Worm (Caenorhabditis elegans) whole organism, young adult: ENCODE data around the gene T24D8.6.

ENCODE experiments used
- F39B2.1 ChIP-seq: fragments of 200-800 bp; sonication (Bioruptor generic); IDR thresholded peaks from 2 replicates; pipeline ENCODE4 v1.3.6; 2022; ENCODE audit warnings: missing genetic modification reagents, missing genetic modification characterization, missing compliant biosample characterization
- F57A8.1 ChIP-seq: fragments of 200-800 bp; sonication (Bioruptor generic); optimal IDR thresholded peaks from 2 replicates; lab custom pipeline; 2018; ENCODE audit warnings: mild to moderate bottlenecking, missing genetic modification characterization, moderate library complexity, missing compliant biosample characterization
- K12H6.12 ChIP-seq: fragments of 200-800 bp; sonication (Bioruptor generic); optimal IDR thresholded peaks from 2 replicates; lab custom pipeline; 2018; ENCODE audit warnings: mild to moderate bottlenecking, missing genetic modification characterization, missing compliant biosample characterization
- Y53F4B.3 ChIP-seq: fragments of 200-800 bp; sonication (Bioruptor generic); IDR thresholded peaks from 2 replicates; pipeline ENCODE4 v1.3.6; 2022; ENCODE audit warnings: missing genetic modification reagents, missing genetic modification characterization, missing compliant biosample characterization
- aptf-3 ChIP-seq: fragments of 200-800 bp; sonication (Bioruptor generic); IDR thresholded peaks from 2 replicates; pipeline ENCODE4 v1.3.6; 2022; ENCODE audit warnings: missing genetic modification characterization, missing compliant biosample characterization
- athp-1 ChIP-seq: sonication (generic microtip); optimal IDR thresholded peaks from 2 replicates; lab custom pipeline; 2017; ENCODE audit warnings: mild to moderate bottlenecking, missing genetic modification characterization, missing compliant biosample characterization
- attf-6 ChIP-seq: fragments of 200-800 bp; sonication (Bioruptor generic); IDR thresholded peaks from 2 replicates; pipeline ENCODE4 v1.3.6; 2022; ENCODE audit warnings: missing genetic modification reagents, missing genetic modification characterization, missing compliant biosample characterization
- bed-2 ChIP-seq: fragments of 200-800 bp; sonication (Bioruptor generic); IDR thresholded peaks from 2 replicates; pipeline ENCODE4 v1.3.6; 2022; ENCODE audit warnings: missing genetic modification reagents, missing genetic modification characterization, missing compliant biosample characterization
- cebp-2 ChIP-seq: fragments of 200-800 bp; sonication (Bioruptor generic); IDR thresholded peaks from 2 replicates; pipeline ENCODE4 v1.3.6; 2022; ENCODE audit warnings: missing genetic modification characterization, missing compliant biosample characterization
- ceh-100 ChIP-seq: fragments of 200-800 bp; sonication (Bioruptor generic); IDR thresholded peaks from 2 replicates; pipeline ENCODE4 v1.3.6; 2022; ENCODE audit warnings: missing genetic modification reagents, missing genetic modification characterization, missing compliant biosample characterization
- ceh-27 ChIP-seq: fragments of 200-800 bp; sonication (Bioruptor generic); optimal IDR thresholded peaks from 2 replicates; lab custom pipeline; 2018; ENCODE audit warnings: mild to moderate bottlenecking, missing genetic modification characterization, moderate library complexity, missing compliant biosample characterization
- ceh-79 ChIP-seq: sonication (generic microtip); optimal IDR thresholded peaks from 2 replicates; lab custom pipeline; 2017; ENCODE audit warnings: mild to moderate bottlenecking, missing genetic modification characterization, missing compliant biosample characterization
- die-1 ChIP-seq: sonication (generic microtip); optimal IDR thresholded peaks from 2 replicates; lab custom pipeline; 2016; ENCODE audit warnings: missing genotype, mild to moderate bottlenecking, missing genetic modification characterization, missing compliant biosample characterization
- dox-1 ChIP-seq: fragments of 200-800 bp; sonication (Bioruptor generic); IDR thresholded peaks from 2 replicates; pipeline ENCODE4 v1.3.6; 2022; ENCODE audit warnings: missing genetic modification reagents, missing genetic modification characterization, missing compliant biosample characterization
- dpl-1 ChIP-seq: fragments of 150-350 bp; optimal IDR thresholded peaks from 2 replicates; lab custom pipeline; 2014; ENCODE audit warnings: missing biosample characterization, missing genetic modification reagents, missing genetic modification characterization
- efl-1 ChIP-seq: fragments of 150-350 bp; optimal IDR thresholded peaks from 2 replicates; lab custom pipeline; 2014; ENCODE audit warnings: missing biosample characterization, missing genetic modification reagents, missing genetic modification characterization
- ets-4 ChIP-seq: fragments of 200-800 bp; sonication (Bioruptor generic); optimal IDR thresholded peaks from 2 replicates; lab custom pipeline; 2018; ENCODE audit warnings: mild to moderate bottlenecking, missing genetic modification characterization, missing compliant biosample characterization
- fkh-3 ChIP-seq: sonication (generic microtip); optimal IDR thresholded peaks from 2 replicates; lab custom pipeline; 2016; ENCODE audit warnings: mild to moderate bottlenecking, missing genetic modification characterization, missing compliant biosample characterization
- gei-17 ChIP-seq: fragments of 200-800 bp; sonication (Bioruptor generic); optimal IDR thresholded peaks from 2 replicates; lab custom pipeline; 2018; ENCODE audit warnings: mild to moderate bottlenecking, missing genetic modification characterization, missing compliant biosample characterization
- hlh-12 ChIP-seq: sonication (generic microtip); optimal IDR thresholded peaks from 2 replicates; lab custom pipeline; 2016; ENCODE audit warnings: missing genetic modification characterization, missing compliant biosample characterization
- hsf-1 ChIP-seq: fragments of 200-800 bp; sonication (Bioruptor generic); IDR thresholded peaks from 2 replicates; pipeline ENCODE4 v1.3.6; 2022; ENCODE audit warnings: missing genetic modification reagents, missing genetic modification characterization, missing compliant biosample characterization
- lin-26 ChIP-seq: fragments of 200-800 bp; sonication (Bioruptor generic); IDR thresholded peaks from 2 replicates; pipeline ENCODE4 v1.3.6; 2022; ENCODE audit warnings: missing genetic modification reagents, missing genetic modification characterization, missing compliant biosample characterization
- lsl-1 ChIP-seq: fragments of 200-800 bp; sonication (Bioruptor generic); optimal IDR thresholded peaks from 2 replicates; lab custom pipeline; 2018; ENCODE audit warnings: mild to moderate bottlenecking, missing genetic modification characterization, moderate library complexity, missing compliant biosample characterization
- mcd-1 ChIP-seq: fragments of 200-800 bp; sonication (Bioruptor generic); IDR thresholded peaks from 2 replicates; pipeline ENCODE4 v1.3.6; 2022; ENCODE audit warnings: missing genetic modification reagents, missing genetic modification characterization, missing compliant biosample characterization
- mes-4 ChIP-seq: sonication (generic microtip); optimal IDR thresholded peaks from 2 replicates; lab custom pipeline; 2016; ENCODE audit warnings: missing genotype, missing genetic modification characterization, missing compliant biosample characterization
- mxl-1 ChIP-seq: sonication (generic microtip); optimal IDR thresholded peaks from 2 replicates; lab custom pipeline; 2016; ENCODE audit warnings: missing genetic modification characterization, missing compliant biosample characterization
- nfya-1 ChIP-seq: sonication (generic microtip); optimal IDR thresholded peaks from 2 replicates; lab custom pipeline; 2017; ENCODE audit warnings: antibody characterized with exemption, missing compliant biosample characterization, missing genetic modification characterization, borderline replicate concordance; ENCODE audit not compliant: insufficient read depth
- nhr-80 ChIP-seq: sonication (generic microtip); optimal IDR thresholded peaks from 2 replicates; lab custom pipeline; 2016; ENCODE audit warnings: missing genetic modification characterization, missing compliant biosample characterization
- nhr-90 ChIP-seq: sonication (generic microtip); optimal IDR thresholded peaks from 2 replicates; lab custom pipeline; 2016; ENCODE audit warnings: missing genotype, mild to moderate bottlenecking, missing genetic modification characterization, missing compliant biosample characterization
- rpc-1 ChIP-seq, 2 experiments: fragments of 150-350 bp in 1 of 2; sonication (generic microtip) in 1 of 2; optimal IDR thresholded peaks; 2 replicates each; lab custom pipeline; 2014 to 2018; ENCODE audit warnings: missing biosample characterization in 1 of 2, missing genetic modification characterization in 1 of 2, missing genetic modification reagents in 1 of 2, missing genotype in 1 of 2
- snpc-1.3 ChIP-seq: sonication (generic microtip); optimal IDR thresholded peaks from 2 replicates; lab custom pipeline; 2017; ENCODE audit warnings: missing genetic modification characterization, mild to moderate bottlenecking, missing compliant biosample characterization, antibody characterized with exemption, moderate library complexity, missing genotype, missing genetic modification reagents; ENCODE audit not compliant: insufficient read depth
- sptf-2 ChIP-seq: fragments of 200-800 bp; sonication (Bioruptor generic); optimal IDR thresholded peaks from 2 replicates; lab custom pipeline; 2018; ENCODE audit warnings: mild to moderate bottlenecking, missing genetic modification characterization, missing compliant biosample characterization
- tbx-9 ChIP-seq: sonication (generic microtip); optimal IDR thresholded peaks from 2 replicates; lab custom pipeline; 2016; ENCODE audit warnings: borderline replicate concordance, missing genetic modification characterization, inconsistent platforms, missing compliant biosample characterization
- tlf-1 ChIP-seq: fragments of 200-800 bp; sonication (Bioruptor generic); optimal IDR thresholded peaks from 2 replicates; lab custom pipeline; 2018; ENCODE audit warnings: mild to moderate bottlenecking, missing genetic modification characterization, missing compliant biosample characterization
- ztf-18 ChIP-seq: sonication (generic microtip); optimal IDR thresholded peaks from 2 replicates; lab custom pipeline; 2016; ENCODE audit warnings: missing genotype, mild to moderate bottlenecking, missing genetic modification characterization, missing compliant biosample characterization
- ztf-22 ChIP-seq: fragments of 200-800 bp; sonication (Bioruptor generic); optimal IDR thresholded peaks from 2 replicates; lab custom pipeline; 2018; ENCODE audit warnings: mild to moderate bottlenecking, missing genetic modification characterization, moderate library complexity, missing compliant biosample characterization

Gene T24D8.6

ce11 chrX:2365890-2366289 is at the start of gene T24D8.6:
T24D8.6 (minus strand) TSS chrX:2365990.
- TF ChIP-seq attf-6 (GFP tag; lab: Robert Waterston, UW): no peak
- TF ChIP-seq tbx-9 (tag; lab: Kevin White, UChicago): no peak
- TF ChIP-seq sptf-2: no peak
- no peak for TF ChIP-seq athp-1 (tag; lab: Kevin White, UChicago)

DNA sequence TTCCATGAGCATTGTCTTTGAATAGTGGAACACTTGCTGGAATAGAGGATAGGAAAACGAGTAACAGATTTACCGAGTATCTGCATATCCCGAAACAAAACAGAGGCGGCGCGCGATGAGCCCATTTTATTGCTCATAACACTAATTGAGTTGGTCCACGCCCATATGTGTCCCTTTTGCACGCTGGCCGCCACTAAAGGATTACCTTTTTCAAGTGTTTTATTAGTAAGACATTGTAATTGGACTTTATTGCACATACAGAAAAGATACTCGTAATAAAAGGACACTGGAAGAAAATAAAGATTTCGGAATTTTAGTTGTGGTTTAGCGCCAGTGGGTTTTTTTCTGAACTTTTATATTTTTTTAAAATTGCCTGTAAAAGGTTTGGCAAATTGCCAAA is 47.5 kb upstream of the T24D8.6 start, which contains the start of gene hlh-15:
Gene hlh-15 (minus strand): TSS at position 101 of the 400 bp plus-strand sequence.
- TF ChIP-seq bed-2 (GFP tag; lab: Robert Waterston, UW) (no peak), K12H6.12 (tag; lab: Kevin White, UChicago) (no peak), lin-26 (GFP tag; lab: Robert Waterston, UW) (no peak), ceh-79 (tag; lab: Kevin White, UChicago) (no peak), rpc-1 (optimal IDR thresholded peaks at IDR 0.05; lab: Kevin White, UChicago) (no peak), rpc-1 (tag; optimal IDR thresholded peaks at IDR 0.05; lab: Kevin White, UChicago) (no peak), attf-6 (GFP tag; lab: Robert Waterston, UW) (no peak), gei-17 (GFP tag; lab: Kevin White, UChicago) (no peak), ets-4 (GFP tag; lab: Kevin White, UChicago) (no peak), sptf-2 (no peak), mxl-1 (no peak), fkh-3 (no peak), snpc-1.3 (tag; lab: Kevin White, UChicago) (no peak), ceh-27 (GFP tag; lab: Kevin White, UChicago) (no peak), die-1 (tag; lab: Kevin White, UChicago) (no peak), lsl-1 (no peak), F39B2.1 (GFP tag; lab: Robert Waterston, UW) (no peak), mcd-1 (GFP tag; lab: Robert Waterston, UW) (no peak), nhr-90 (tag; lab: Kevin White, UChicago) (no peak)

DNA sequence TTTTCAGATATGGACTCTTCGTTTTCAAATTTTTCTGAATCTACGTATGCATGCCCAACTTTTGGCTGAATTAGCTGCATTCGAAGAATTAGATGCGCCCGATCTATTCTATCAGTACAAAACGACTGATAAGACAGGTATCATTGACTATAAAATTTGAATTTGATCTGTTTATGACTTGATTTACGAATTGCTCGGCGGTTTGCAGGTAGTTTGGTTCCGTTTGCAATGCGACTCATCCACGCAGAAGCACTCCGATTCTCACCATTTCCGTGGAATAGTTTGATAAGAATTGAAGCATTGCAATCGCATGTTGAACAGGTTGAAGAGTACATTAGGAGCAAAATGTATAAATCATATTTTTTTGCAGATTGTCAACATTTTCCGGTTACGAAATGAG is 45.2 kb upstream of the T24D8.6 start:
- TF ChIP-seq nfya-1 (tag; lab: Kevin White, UChicago) (no peak), nhr-80 (peak; percentile 72)

DNA sequence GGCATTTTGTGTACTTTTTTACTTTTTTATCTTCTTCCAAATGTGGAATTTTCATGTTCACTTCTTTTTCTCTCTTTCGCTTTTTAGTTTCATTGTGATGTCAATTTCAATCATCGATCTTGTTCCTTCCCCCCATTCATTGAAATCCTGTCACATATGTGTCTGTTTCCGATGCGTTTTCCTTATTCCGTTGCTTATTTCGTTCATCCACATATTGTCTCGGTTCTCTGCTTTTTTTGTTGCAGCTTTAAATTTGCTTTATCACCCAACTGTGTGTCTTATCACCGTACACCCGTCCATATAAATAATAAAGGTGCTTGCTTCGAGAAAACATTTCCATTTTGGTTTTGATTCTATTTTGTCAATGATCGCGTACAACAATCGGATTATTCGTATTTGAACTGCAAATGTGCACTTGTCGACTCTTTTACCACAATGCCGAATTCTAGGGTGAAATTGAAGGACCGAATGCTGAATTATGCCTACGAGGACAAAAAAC is 43.5 kb upstream of the T24D8.6 start, which contains the start of the genes C43H6.12 and trpp-12:
Gene C43H6.12 (plus strand): TSS at position 365 of the 499 bp plus-strand sequence.
Gene trpp-12 (plus strand): TSS at position 449 of the 499 bp plus-strand sequence.
- TF ChIP-seq nhr-80: peak; percentile 65
- no peak for TF ChIP-seq Y53F4B.3
- no peak for TF ChIP-seq ztf-18 (tag; lab: Kevin White, UChicago)

- TF ChIP-seq cebp-2 (GFP tag; lab: Robert Waterston, UW) (no peak), aptf-3 (GFP tag; lab: Robert Waterston, UW) (no peak)
- TF ChIP-seq, all 124 proteins: peak for 0
These were observed 41.4 kb upstream of the T24D8.6 start, which contains the start of gene mtpn-1 for ce11 chrX:2407167-2407566. mtpn-1 (plus strand) TSS chrX:2407467.

DNA sequence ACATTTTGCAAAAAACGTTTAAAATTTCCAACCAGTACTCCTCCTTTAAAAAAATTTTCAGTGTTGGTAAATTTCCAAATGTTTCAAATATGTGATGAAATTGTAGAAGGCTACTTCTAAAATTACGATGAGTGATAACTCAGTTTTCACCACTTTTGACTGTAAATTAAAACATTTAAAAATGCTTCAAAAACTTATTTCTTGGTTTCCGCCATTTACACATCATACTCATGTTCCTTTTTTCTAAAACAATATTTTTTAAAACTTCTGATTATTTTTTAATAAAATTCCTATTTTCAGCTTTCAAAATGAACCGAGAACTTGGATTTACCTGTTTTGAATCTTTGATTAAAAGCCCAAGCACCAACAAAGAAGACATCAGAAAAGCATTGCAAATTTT is 37.9 kb upstream of the T24D8.6 start, which contains the start of gene C43H6.4:
Gene C43H6.4 (plus strand): TSS at position 301 of the 400 bp plus-strand sequence.
- TF ChIP-seq F39B2.1 (GFP tag; lab: Robert Waterston, UW) (no peak), efl-1 (GFP tag; lab: Kevin White, UChicago) (no peak), mxl-1 (no peak), die-1 (tag; lab: Kevin White, UChicago) (no peak), nhr-90 (tag; lab: Kevin White, UChicago) (no peak), ztf-22 (GFP tag; lab: Kevin White, UChicago) (no peak), ceh-100 (no peak), lsl-1 (no peak), F57A8.1 (no peak), dpl-1 (GFP tag; lab: Kevin White, UChicago) (no peak), dox-1 (GFP tag; lab: Robert Waterston, UW) (no peak), mes-4 (tag; lab: Kevin White, UChicago) (no peak), tlf-1 (GFP tag; lab: Kevin White, UChicago) (no peak), fkh-3 (no peak), hsf-1 (GFP tag; lab: Robert Waterston, UW) (no peak), hlh-12 (tag; lab: Kevin White, UChicago) (no peak)
